Worm (Caenorhabditis elegans) whole organism, midembryonic: ENCODE data around the gene ceh-74.

Source experiments
- T22C8.4 ChIP-seq: fragments of 200-800 bp; sonication (Bioruptor generic); IDR thresholded peaks from 2 replicates; pipeline ENCODE4 v1.3.6; 2022; ENCODE audit warnings: missing genetic modification characterization, missing compliant biosample characterization
- cog-1 ChIP-seq: sonication (generic microtip); optimal IDR thresholded peaks from 2 replicates; lab custom pipeline; 2016; ENCODE audit warnings: missing genetic modification characterization, missing compliant biosample characterization
- flt-1 ChIP-seq: fragments of 200-800 bp; sonication (Bioruptor generic); IDR thresholded peaks from 2 replicates; pipeline ENCODE4 v1.3.6; 2022; ENCODE audit warnings: missing genetic modification characterization, missing compliant biosample characterization
- klf-2 ChIP-seq: fragments of 200-800 bp; sonication (Bioruptor generic); conservative IDR thresholded peaks from 2 replicates; pipeline ENCODE4 v1.3.6; 2022; ENCODE audit warnings: missing genetic modification reagents, missing genetic modification characterization, missing compliant biosample characterization
- med-1 ChIP-seq: sonication (generic microtip); optimal IDR thresholded peaks from 2 replicates; lab custom pipeline; 2017; ENCODE audit warnings: missing genetic modification characterization, mild to moderate bottlenecking, missing compliant biosample characterization, antibody characterized with exemption, missing genetic modification reagents; ENCODE audit not compliant: insufficient read depth
- ref-1 ChIP-seq: fragments of 200-800 bp; sonication (Bioruptor generic); conservative IDR thresholded peaks from 2 replicates; pipeline ENCODE4 v1.3.6; 2022; ENCODE audit warnings: missing genetic modification reagents, missing genetic modification characterization, missing compliant biosample characterization
- tab-1 ChIP-seq: fragments of 200-800 bp; sonication (Bioruptor generic); IDR thresholded peaks from 2 replicates; pipeline ENCODE4 v1.3.6; 2022; ENCODE audit warnings: missing genetic modification characterization, missing compliant biosample characterization
- ztf-23 ChIP-seq: fragments of 200-800 bp; sonication (Bioruptor generic); IDR thresholded peaks from 2 replicates; pipeline ENCODE4 v1.3.6; 2022; ENCODE audit warnings: missing genetic modification reagents, missing genetic modification characterization, missing compliant biosample characterization

ce11 chrV:14200086-14200485 is 22.2 kb downstream of the ceh-74 start:
- TF ChIP-seq tab-1 (GFP tag; lab: Robert Waterston, UW) (no peak), T22C8.4 (GFP tag; lab: Robert Waterston, UW) (no peak), ztf-23 (GFP tag; lab: Robert Waterston, UW) (no peak), flt-1 (GFP tag; lab: Robert Waterston, UW) (no peak), med-1 (GFP tag; lab: Kevin White, UChicago) (no peak), ref-1 (GFP tag; lab: Robert Waterston, UW) (no peak), cog-1 (no peak), klf-2 (GFP tag; lab: Robert Waterston, UW) (no peak)
